Fruit fly (Drosophila melanogaster): Measurements from ENCODE around the gene SH3PX1.

The SH3PX1 gene

dm6 chr3L:9744060-9744549, 30.5 kb upstream of the SH3PX1 start (continued):
- TF ChIP-seq tna (GFP tag; IDR thresholded peaks at IDR 0.05; ENCODE audit: partially characterized antibody) (no peak), mld (GFP tag; IDR thresholded peaks at IDR 0.05; ENCODE audit: partially characterized antibody) (no peak), CG13287 (GFP tag; IDR thresholded peaks at IDR 0.05; ENCODE audit: partially characterized antibody) (no peak), CG7271 (tag; optimal IDR thresholded peaks at IDR 0.05) (no peak), CG10267 (tag; optimal IDR thresholded peaks at IDR 0.05) (peak; percentile 88), nau (GFP tag; optimal IDR thresholded peaks at IDR 0.05) (peak; percentile 93), CG1603 (tag; optimal IDR thresholded peaks at IDR 0.05) (peak; percentile 75), CG8089 (GFP tag; optimal IDR thresholded peaks at IDR 0.05) (peak; percentile 34), CG6175 (GFP tag; IDR thresholded peaks at IDR 0.05) (peak; percentile 55; the same call in 1 of the 3 replicates), pfk (GFP tag; optimal IDR thresholded peaks at IDR 0.05) (peak; percentile 85), CG7556 (GFP tag; optimal IDR thresholded peaks at IDR 0.05) (peak; percentile 92), ERR (GFP tag; optimal IDR thresholded peaks at IDR 0.05) (no peak), pros (GFP tag; optimal IDR thresholded peaks at IDR 0.05) (peak; percentile 27), MBD-R2 (GFP tag; IDR thresholded peaks at IDR 0.05) (peak; percentile 38; the same call in 1 of the 2 replicates), CG43689 (GFP tag; IDR thresholded peaks at IDR 0.05) (peak; percentile 61; the same call in 1 of the 2 replicates), CG8478 (optimal IDR thresholded peaks at IDR 0.05) (no peak), nerfin-1 (tag; optimal IDR thresholded peaks at IDR 0.05) (peak; percentile 30), CG12104 (GFP tag; optimal IDR thresholded peaks at IDR 0.05) (peak; percentile 86), CG18476 (GFP tag; optimal IDR thresholded peaks at IDR 0.05) (peak; percentile 91), CG1832 (GFP tag; optimal IDR thresholded peaks at IDR 0.05) (no peak), ase (GFP tag; IDR thresholded peaks at IDR 0.05) (peak; percentile 87), br (optimal IDR thresholded peaks at IDR 0.05) (no peak), Dref (GFP tag; IDR thresholded peaks at IDR 0.05) (no peak), Dad (GFP tag; optimal IDR thresholded peaks at IDR 0.05) (peak; percentile 51), dmrt99B (tag; optimal IDR thresholded peaks at IDR 0.05) (peak; percentile 95), CG15514 (GFP tag; optimal IDR thresholded peaks at IDR 0.05) (peak; percentile 74), CG17802 (tag; optimal IDR thresholded peaks at IDR 0.05) (peak; percentile 70), al (GFP tag; IDR thresholded peaks at IDR 0.05) (peak; percentile 79), vnd (GFP tag; IDR thresholded peaks at IDR 0.05; ENCODE audit: partially characterized antibody) (no peak), Dll (GFP tag; IDR thresholded peaks at IDR 0.05; ENCODE audit: partially characterized antibody) (no peak), CG7928 (GFP tag; optimal IDR thresholded peaks at IDR 0.05) (peak; percentile 49), bowl (GFP tag; IDR thresholded peaks at IDR 0.05) (peak; percentile 60; the same call in 1 of the 2 replicates), lmd (GFP tag; IDR thresholded peaks at IDR 0.05) (peak; percentile 91), hkb (optimal IDR thresholded peaks at IDR 0.05) (no peak), hkb (GFP tag; IDR thresholded peaks at IDR 0.05) (peak; percentile 89), insv (GFP tag; optimal IDR thresholded peaks at IDR 0.05) (no peak), CG12942 (GFP tag; optimal IDR thresholded peaks at IDR 0.05) (peak; percentile 47), fd96Cb (tag; optimal IDR thresholded peaks at IDR 0.05) (peak; percentile 95), Dfd (GFP tag; optimal IDR thresholded peaks at IDR 0.05) (no peak), CG34422 (GFP tag; IDR thresholded peaks at IDR 0.05) (peak; percentile 90), hb (GFP tag; IDR thresholded peaks at IDR 0.05; ENCODE audit: partially characterized antibody) (no peak), jumu (GFP tag; optimal IDR thresholded peaks at IDR 0.05) (peak; percentile 75), lola (GFP tag; optimal IDR thresholded peaks at IDR 0.05) (peak in 1 of 3 experiments; percentile 83), CG6683 (GFP tag; optimal IDR thresholded peaks at IDR 0.05) (peak; percentile 86), Sox100B (GFP tag; optimal IDR thresholded peaks at IDR 0.05) (peak; percentile 97), HLHmδ (GFP tag; optimal IDR thresholded peaks at IDR 0.05) (no peak), p53 (GFP tag; optimal IDR thresholded peaks at IDR 0.05) (peak; percentile 45), CG4282 (GFP tag; optimal IDR thresholded peaks at IDR 0.05) (peak; percentile 4), E2f2 (GFP tag; IDR thresholded peaks at IDR 0.05) (peak; percentile 68), HLH3B (GFP tag; IDR thresholded peaks at IDR 0.05) (peak; percentile 88)

Measured in whole organism, embryonic.